Worm (Caenorhabditis elegans): ENCODE data around the gene allo-1.

- no peak for TF ChIP-seq fkh-4 (tag; optimal IDR thresholded peaks at IDR 0.05; ENCODE audit: borderline replicate concordance)
- TF ChIP-seq elt-2 (tag; optimal IDR thresholded peaks at IDR 0.05), result no peak
- TF ChIP-seq nhr-76 (tag; optimal IDR thresholded peaks at IDR 0.05), result no peak
- TF ChIP-seq ztf-4 (tag; optimal IDR thresholded peaks at IDR 0.05), result no peak
- TF ChIP-seq grh-1 (GFP tag; IDR thresholded peaks at IDR 0.05), result no peak
Measured at ce11 chrIV:10738328-10738727, 41.5 kb upstream of the allo-1 start, which contains the start of gene ssp-34.

Measured in whole organism, L1 larva.